Fruit fly (Drosophila melanogaster) whole organism: ENCODE measurements around the gene Acp32CD.

Experiments used
- CG8478 ChIP-seq: fragments of >200 bp; optimal IDR thresholded peaks from 2 replicates; lab custom pipeline; 2018; ENCODE audit warnings: inconsistent platforms
- pan ChIP-seq: fragments of >200 bp; optimal IDR thresholded peaks from 2 replicates; lab custom pipeline; 2017
- usp ChIP-seq: fragments of >200 bp; optimal IDR thresholded peaks from 2 replicates; lab custom pipeline; 2017; ENCODE audit warnings: missing biosample characterization, missing genetic modification characterization, mixed read lengths

DNA sequence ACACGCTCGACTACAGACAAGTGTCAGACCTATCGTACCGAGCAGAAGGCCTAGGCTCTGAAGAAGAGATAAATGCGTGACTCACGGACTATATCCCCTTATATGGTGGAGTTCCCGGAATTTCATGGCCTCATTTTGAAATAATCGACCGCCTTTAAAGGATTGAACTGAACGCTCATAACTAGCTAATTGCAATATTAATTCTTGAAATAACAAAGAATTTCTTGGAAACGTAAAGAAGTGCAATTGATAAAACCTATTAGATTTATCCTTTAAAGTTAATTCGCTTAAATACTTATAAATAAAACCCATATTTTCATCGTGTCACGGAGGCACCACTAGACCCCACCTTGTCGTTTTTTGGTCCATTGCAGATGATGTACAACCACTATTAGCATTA lies 25.7 kb downstream of the Acp32CD start:
- TF ChIP-seq pan (lab: Kevin White, UChicago): no peak
- TF ChIP-seq usp (GFP tag; lab: Kevin White, UChicago): no peak
- TF ChIP-seq CG8478 (lab: Kevin White, UChicago): no peak
